Fruit fly (Drosophila melanogaster): ENCODE results near the gene ntc.

Gene ntc

DNA sequence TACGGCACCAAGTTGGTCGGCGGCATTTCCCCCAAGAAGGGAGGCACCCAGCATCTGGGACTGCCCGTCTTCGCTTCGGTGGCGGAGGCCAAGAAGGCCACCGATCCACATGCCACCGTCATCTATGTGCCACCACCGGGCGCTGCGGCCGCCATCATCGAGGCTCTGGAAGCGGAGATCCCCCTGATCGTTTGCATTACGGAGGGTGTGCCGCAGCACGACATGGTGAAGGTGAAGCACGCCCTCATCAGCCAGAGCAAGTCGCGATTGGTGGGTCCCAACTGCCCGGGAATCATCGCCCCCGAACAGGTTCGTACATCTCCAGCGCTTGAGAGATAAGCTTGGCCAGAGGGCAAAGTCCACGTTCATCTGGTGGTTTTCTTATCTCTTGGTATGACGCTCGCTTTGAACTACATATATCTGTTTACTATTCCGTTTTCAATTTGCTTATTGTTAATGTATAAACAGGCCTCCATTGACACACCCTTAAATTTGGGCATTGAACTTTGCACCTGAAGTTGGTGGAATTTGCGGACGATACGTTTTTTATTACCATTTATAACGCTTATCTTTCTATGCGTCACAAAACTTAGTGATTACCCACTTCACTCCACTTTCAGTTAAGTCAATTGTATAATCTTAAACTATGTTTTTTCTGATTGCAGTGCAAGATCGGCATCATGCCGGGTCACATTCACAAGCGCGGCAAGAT is 10.7 kb upstream of the ntc start (continued):
- peak; percentile 17 for TF ChIP-seq CG12299 (tag; optimal IDR thresholded peaks at IDR 0.05)
- TF ChIP-seq CG4328 (GFP tag; optimal IDR thresholded peaks at IDR 0.05): peak; percentile 14
- peak; percentile 30 for TF ChIP-seq Sox100B (GFP tag; optimal IDR thresholded peaks at IDR 0.05)
- peak; percentile 38 for TF ChIP-seq ATbp (GFP tag; optimal IDR thresholded peaks at IDR 0.05)
- peak; percentile 11 for TF ChIP-seq Hey (tag; optimal IDR thresholded peaks at IDR 0.05)
- peak; percentile 27 for TF ChIP-seq CG17802 (tag; optimal IDR thresholded peaks at IDR 0.05)
- no peak for TF ChIP-seq CG15479 (GFP tag; optimal IDR thresholded peaks at IDR 0.05)
- TF ChIP-seq CG12769 (tag; optimal IDR thresholded peaks at IDR 0.05): peak; percentile 23
- peak; percentile 4 for TF ChIP-seq Deaf1 (tag; optimal IDR thresholded peaks at IDR 0.05)
- TF ChIP-seq sug (tag; optimal IDR thresholded peaks at IDR 0.05): peak; percentile 63

DNA sequence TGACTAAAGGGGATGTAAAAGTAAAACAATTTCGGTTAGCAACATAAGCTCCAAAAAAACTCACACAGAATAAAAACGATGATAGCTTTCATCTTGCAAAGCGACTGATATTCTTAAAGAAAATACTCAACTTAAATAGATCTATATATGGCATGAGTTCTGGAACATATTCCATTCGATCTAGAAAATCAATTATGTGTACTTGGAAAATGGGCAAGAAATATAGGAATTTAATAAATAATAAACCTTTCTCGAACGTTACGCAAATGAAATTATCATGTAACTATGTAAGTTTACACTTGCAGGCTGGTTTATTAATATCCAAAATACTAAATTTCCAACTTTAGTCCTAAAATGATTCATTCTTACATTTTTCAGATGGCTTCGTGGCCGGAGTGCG is 10.0 kb upstream of the ntc start, which contains the start of gene Acp63F:
Gene Acp63F (minus strand): TSS at position 101 of the 400 bp plus-strand sequence.
- no peak for TF ChIP-seq ftz-f1 (GFP tag; optimal IDR thresholded peaks at IDR 0.05)
- no peak for TF ChIP-seq CG10431 (GFP tag; optimal IDR thresholded peaks at IDR 0.05)
- no peak for TF ChIP-seq CG6791 (GFP tag; IDR thresholded peaks at IDR 0.05; ENCODE audit: partially characterized antibody)
- TF ChIP-seq CG18262 (tag; optimal IDR thresholded peaks at IDR 0.05): no peak
- no peak for TF ChIP-seq slbo (GFP tag; IDR thresholded peaks at IDR 0.05)
- TF ChIP-seq Lim3 (GFP tag; IDR thresholded peaks at IDR 0.05): no peak
- TF ChIP-seq Gsc (GFP tag; IDR thresholded peaks at IDR 0.05): no peak
- TF ChIP-seq wor (GFP tag; IDR thresholded peaks at IDR 0.05): no peak
- TF ChIP-seq Pdp1 (GFP tag; optimal IDR thresholded peaks at IDR 0.05): no peak
- TF ChIP-seq Myb (GFP tag; optimal IDR thresholded peaks at IDR 0.05): no peak

DNA sequence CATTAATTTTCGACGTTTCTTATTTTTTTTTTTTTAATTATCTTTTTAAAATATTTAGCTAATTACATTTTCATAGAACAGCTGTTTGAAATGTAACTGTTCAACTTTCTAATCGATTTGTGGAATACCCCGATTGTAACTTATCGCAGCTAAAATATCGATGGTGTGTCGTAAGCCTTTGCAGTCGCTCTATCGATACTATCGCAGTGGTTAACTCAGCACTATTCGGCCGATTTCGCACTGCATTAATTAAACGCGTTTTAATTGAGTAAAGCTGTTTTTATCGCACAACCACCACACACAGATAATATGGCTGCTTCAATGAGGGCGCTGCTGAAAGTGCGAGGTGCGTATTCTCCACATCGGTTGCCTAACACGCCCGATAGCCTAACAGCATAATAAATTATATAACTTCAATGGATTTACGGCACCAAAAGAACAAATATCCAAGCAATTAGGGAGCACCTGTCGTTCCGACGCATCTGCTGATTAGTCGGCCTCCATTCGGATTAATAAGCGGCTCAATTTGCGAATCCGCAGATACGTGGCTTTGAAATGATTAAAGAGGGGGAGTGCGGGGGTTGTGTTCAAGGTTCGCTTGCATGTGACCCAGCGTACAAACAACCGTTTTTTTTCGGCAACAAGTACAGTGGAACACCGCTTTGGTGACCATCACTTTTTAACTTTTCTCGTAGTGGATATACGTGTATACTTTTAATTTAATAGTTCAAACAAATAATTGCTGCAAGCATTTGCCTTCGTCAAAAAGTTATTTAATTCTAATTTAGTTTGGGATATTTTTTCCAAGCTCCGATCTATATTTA is 8.0 kb upstream of the ntc start, which contains the start of gene Scsalpha1:
Gene Scsalpha1 (plus strand): TSS at position 202 of the 824 bp plus-strand sequence.
- TF ChIP-seq CG6854 (GFP tag; optimal IDR thresholded peaks at IDR 0.05) (no peak), CG18619 (GFP tag; optimal IDR thresholded peaks at IDR 0.05) (peak; percentile 3), sqz (GFP tag; optimal IDR thresholded peaks at IDR 0.05) (peak; percentile 71), CG8359 (GFP tag; optimal IDR thresholded peaks at IDR 0.05; ENCODE audit: borderline replicate concordance) (no peak), CG4424 (GFP tag; optimal IDR thresholded peaks at IDR 0.05) (no peak), mirr (GFP tag; optimal IDR thresholded peaks at IDR 0.05) (peak; percentile 13), Neu2 (GFP tag; optimal IDR thresholded peaks at IDR 0.05; ENCODE audit: borderline replicate concordance) (peak; percentile 96), Blimp-1 (GFP tag; optimal IDR thresholded peaks at IDR 0.05) (peak; percentile 9), ewg (GFP tag; optimal IDR thresholded peaks at IDR 0.05) (no peak), CG16815 (GFP tag; optimal IDR thresholded peaks at IDR 0.05) (peak; percentile 3), tgo (GFP tag; IDR thresholded peaks at IDR 0.05) (peak; percentile 49; the same call in 1 of the 3 replicates), CG11560 (tag; IDR thresholded peaks at IDR 0.05) (peak; percentile 69; the same call in 1 of the 3 replicates), hb (GFP tag; IDR thresholded peaks at IDR 0.05; ENCODE audit: partially characterized antibody) (peak; percentile 99), en (GFP tag; optimal IDR thresholded peaks at IDR 0.05) (no peak), jigr1 (GFP tag; IDR thresholded peaks at IDR 0.05) (no peak), CG1024 (GFP tag; IDR thresholded peaks at IDR 0.05) (0 out of 2 replicates have a peak, but pooled peaks have one; percentile 23), CG10209 (GFP tag; optimal IDR thresholded peaks at IDR 0.05) (peak; percentile 6), ken (GFP tag; IDR thresholded peaks at IDR 0.05) (peak; percentile 37; the same call in 1 of the 3 replicates), Oli (tag; optimal IDR thresholded peaks at IDR 0.05) (peak; percentile 55), CG17359 (tag; optimal IDR thresholded peaks at IDR 0.05) (peak; percentile 8), Pdp1 (GFP tag; optimal IDR thresholded peaks at IDR 0.05) (peak in 1 of 2 experiments; percentile 99), phol (tag; optimal IDR thresholded peaks at IDR 0.05) (peak; percentile 42), Tbp (GFP tag; optimal IDR thresholded peaks at IDR 0.05) (no peak), gro (GFP tag; optimal IDR thresholded peaks at IDR 0.05) (peak; percentile 14), CG12391 (tag; optimal IDR thresholded peaks at IDR 0.05) (peak; percentile 54)
